Fruit fly (Drosophila melanogaster) whole organism, adult: ENCODE measurements around the gene CG34179.

ENCODE experiments used
- CG11617 ChIP-seq: fragments of 200-800 bp; sonication (Bioruptor generic); optimal IDR thresholded peaks from 2 replicates; lab custom pipeline; 2017; ENCODE audit warnings: mild to moderate bottlenecking, missing biosample characterization, missing genetic modification reagents, missing genetic modification characterization
- CG12768 ChIP-seq: fragments of 200-800 bp; sonication (Bioruptor generic); optimal IDR thresholded peaks from 2 replicates; lab custom pipeline; 2017; ENCODE audit warnings: missing biosample characterization, missing genetic modification characterization, mild to moderate bottlenecking, moderate library complexity, missing genetic modification reagents
- CG14711 ChIP-seq: fragments of 200-800 bp; sonication (Bioruptor generic); optimal IDR thresholded peaks from 2 replicates; lab custom pipeline; 2018; ENCODE audit warnings: missing biosample characterization, mild to moderate bottlenecking, missing genetic modification characterization, moderate library complexity
- CG1620 ChIP-seq: fragments of 200-800 bp; sonication (Bioruptor generic); optimal IDR thresholded peaks from 2 replicates; lab custom pipeline; 2016; ENCODE audit warnings: missing biosample characterization, missing genetic modification characterization
- CG33017 ChIP-seq: fragments of 200-800 bp; sonication (Bioruptor generic); optimal IDR thresholded peaks from 2 replicates; lab custom pipeline; 2018; ENCODE audit warnings: missing biosample characterization, mild to moderate bottlenecking, missing genetic modification characterization, moderate library complexity
- CG5204 ChIP-seq: fragments of 200-800 bp; sonication (Bioruptor generic); optimal IDR thresholded peaks from 2 replicates; lab custom pipeline; 2016; ENCODE audit warnings: missing biosample characterization, missing genetic modification characterization
- CG7045 ChIP-seq: fragments of 200-800 bp; sonication (Bioruptor generic); optimal IDR thresholded peaks from 2 replicates; lab custom pipeline; 2017; ENCODE audit warnings: missing biosample characterization, mild to moderate bottlenecking, missing genetic modification characterization
- CG7101 ChIP-seq: fragments of 200-800 bp; sonication (Bioruptor generic); optimal IDR thresholded peaks from 2 replicates; lab custom pipeline; 2018; ENCODE audit warnings: missing biosample characterization, mild to moderate bottlenecking, missing genetic modification characterization, moderate library complexity
- Clk ChIP-seq: fragments of 200-800 bp; sonication (Bioruptor generic); optimal IDR thresholded peaks from 2 replicates; lab custom pipeline; 2017; ENCODE audit warnings: missing biosample characterization, missing genetic modification characterization
- Crg-1 ChIP-seq: fragments of 200-800 bp; sonication (Bioruptor generic); optimal IDR thresholded peaks from 2 replicates; lab custom pipeline; 2016; ENCODE audit warnings: missing biosample characterization, missing genetic modification characterization
- Hr96 ChIP-seq: fragments of 200-800 bp; sonication (Bioruptor generic); optimal IDR thresholded peaks from 2 replicates; lab custom pipeline; 2016; ENCODE audit warnings: missing biosample characterization, missing genetic modification characterization
- Mnt ChIP-seq: fragments of 200-800 bp; sonication (Bioruptor generic); optimal IDR thresholded peaks from 2 replicates; lab custom pipeline; 2016; ENCODE audit warnings: missing biosample characterization, mild to moderate bottlenecking, missing genetic modification characterization
- bab1 ChIP-seq: fragments of 200-800 bp; sonication (Bioruptor generic); optimal IDR thresholded peaks from 3 replicates; lab custom pipeline; 2019; ENCODE audit warnings: missing biosample characterization, mild to moderate bottlenecking, missing genetic modification characterization, moderate library complexity
- cic ChIP-seq: fragments of 200-800 bp; sonication (Bioruptor generic); optimal IDR thresholded peaks from 2 replicates; lab custom pipeline; 2017; ENCODE audit warnings: missing biosample characterization, mild to moderate bottlenecking, missing genetic modification characterization, moderate library complexity
- cnc ChIP-seq, 2 experiments: fragments of >200 bp; optimal IDR thresholded peaks; 2 replicates each; lab custom pipeline; 2017
- kay ChIP-seq: fragments of 200-800 bp; sonication (Bioruptor generic); peaks from one replicate; lab custom pipeline; 2016; ENCODE audit warnings: missing biosample characterization, missing genetic modification characterization, borderline replicate concordance
- ovo ChIP-seq: fragments of 200-800 bp; sonication (Bioruptor generic); optimal IDR thresholded peaks from 2 replicates; lab custom pipeline; 2016; ENCODE audit warnings: missing biosample characterization, missing genetic modification characterization
- pad ChIP-seq: fragments of 200-800 bp; sonication (Bioruptor generic); optimal IDR thresholded peaks from 3 replicates; lab custom pipeline; 2017; ENCODE audit warnings: missing biosample characterization, missing genetic modification characterization, mild to moderate bottlenecking, moderate library complexity, missing genetic modification reagents
- tj ChIP-seq: fragments of 200-800 bp; sonication (Bioruptor generic); optimal IDR thresholded peaks from 3 replicates; lab custom pipeline; 2017; ENCODE audit warnings: missing biosample characterization, mild to moderate bottlenecking, missing genetic modification characterization, moderate library complexity
- toe ChIP-seq: fragments of 200-800 bp; sonication (Bioruptor generic); optimal IDR thresholded peaks from 2 replicates; lab custom pipeline; 2016; ENCODE audit warnings: missing biosample characterization, missing genetic modification characterization

Gene CG34179

DNA sequence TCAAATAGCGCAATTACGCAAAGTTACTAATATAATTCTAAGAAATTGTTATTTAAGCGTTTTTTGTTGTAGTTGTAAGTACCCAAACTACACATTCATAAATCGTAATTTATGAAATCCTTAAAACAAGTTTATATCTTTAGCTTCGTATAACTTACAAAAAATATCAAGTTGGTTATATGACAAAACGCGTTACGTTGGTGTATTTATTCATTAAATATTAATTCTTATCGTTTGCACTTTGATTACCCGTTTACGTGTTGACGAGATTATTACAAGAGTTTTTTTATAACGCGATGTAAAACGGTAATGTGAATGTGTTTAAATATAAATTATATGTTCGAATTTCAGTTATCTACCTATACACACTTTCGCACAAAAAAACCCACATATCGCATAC, 29.1 kb upstream of the CG34179 start:
- TF ChIP-seq Crg-1, result no peak
- TF ChIP-seq kay (GFP tag; lab: Kevin White, UChicago), result peak; percentile 98

dm6 chr2L:6076829-6077364, 28.4 kb upstream of the CG34179 start:
- no peak for TF ChIP-seq kay (GFP tag; lab: Kevin White, UChicago)
- no peak for TF ChIP-seq Mnt (GFP tag; lab: Kevin White, UChicago)
- no peak for TF ChIP-seq Crg-1
- no peak for TF ChIP-seq bab1 (GFP tag; lab: Kevin White, UChicago)
- no peak for TF ChIP-seq cic (GFP tag; lab: Kevin White, UChicago)
- no peak for TF ChIP-seq pad (GFP tag; lab: Kevin White, UChicago)
- no peak for TF ChIP-seq CG12768 (GFP tag; lab: Kevin White, UChicago)
- TF ChIP-seq ovo (GFP tag; lab: Kevin White, UChicago), result no peak
- no peak for TF ChIP-seq toe
- TF ChIP-seq CG5204 (GFP tag; lab: Kevin White, UChicago), result no peak
- TF ChIP-seq CG7101 (tag; lab: Kevin White, UChicago), result no peak
- no peak for TF ChIP-seq CG7045 (GFP tag; lab: Kevin White, UChicago)
- no peak for TF ChIP-seq cnc (optimal IDR thresholded peaks at IDR 0.05; lab: Kevin White, UChicago)
- no peak for TF ChIP-seq CG11617
- no peak for TF ChIP-seq CG1620 (GFP tag; lab: Kevin White, UChicago)
- TF ChIP-seq Hr96, result no peak
- no peak for TF ChIP-seq CG33017 (tag; lab: Kevin White, UChicago)
- TF ChIP-seq tj (GFP tag; lab: Kevin White, UChicago), result no peak
- TF ChIP-seq Clk, result no peak

- TF ChIP-seq kay (GFP tag; lab: Kevin White, UChicago) (no peak), cnc (optimal IDR thresholded peaks at IDR 0.05; lab: Kevin White, UChicago) (no peak), CG7045 (GFP tag; lab: Kevin White, UChicago) (no peak), CG12768 (GFP tag; lab: Kevin White, UChicago) (no peak), CG11617 (no peak), CG1620 (GFP tag; lab: Kevin White, UChicago) (no peak), ovo (GFP tag; lab: Kevin White, UChicago) (no peak), CG5204 (GFP tag; lab: Kevin White, UChicago) (no peak)
These were observed 27.6 kb upstream of the CG34179 start for dm6 chr2L:6076143-6076542.

DNA sequence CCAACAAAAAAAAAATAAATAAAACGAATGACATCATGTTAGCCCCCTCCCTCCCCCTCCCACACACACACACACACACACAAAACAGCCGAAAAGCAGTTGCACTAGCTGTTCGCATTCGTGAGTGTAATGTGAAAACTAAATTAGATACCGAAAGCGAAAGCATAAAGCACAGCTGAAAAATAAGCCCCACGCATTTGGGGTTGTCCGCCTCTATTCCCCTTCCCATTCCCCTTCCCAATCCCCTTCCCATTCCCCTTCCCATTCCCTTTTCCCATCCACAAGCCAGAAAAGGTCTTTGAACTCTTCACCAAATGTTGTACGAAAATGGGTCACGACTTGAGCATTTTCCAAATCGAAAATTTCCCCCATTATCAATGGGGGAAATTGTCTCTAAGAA, 26.8 kb upstream of the CG34179 start:
- TF ChIP-seq CG5204 (GFP tag; lab: Kevin White, UChicago) (no peak), CG14711 (tag; lab: Kevin White, UChicago) (no peak), bab1 (GFP tag; lab: Kevin White, UChicago) (no peak), CG12768 (GFP tag; lab: Kevin White, UChicago) (no peak)

DNA sequence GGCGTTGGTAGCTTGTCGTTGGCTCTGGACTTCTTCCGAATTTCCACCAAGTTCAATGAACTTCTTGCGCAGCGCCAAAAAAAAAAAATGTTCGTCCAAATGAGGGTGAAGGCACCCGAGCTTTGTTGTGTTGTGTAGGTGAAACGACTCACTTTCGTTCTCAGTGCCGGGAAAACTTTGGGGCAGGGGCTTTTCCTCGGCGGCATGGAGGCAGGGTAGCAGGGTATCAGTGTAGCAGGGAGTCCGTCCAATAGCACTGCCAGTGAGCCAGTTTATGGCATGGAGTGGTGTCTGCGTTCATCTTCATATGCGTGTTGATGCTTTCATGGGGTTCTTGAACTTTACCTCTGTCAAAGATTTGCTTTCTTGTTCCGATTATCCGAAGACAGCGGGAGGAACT, 25.8 kb upstream of the CG34179 start:
- no peak for TF ChIP-seq CG11617
- no peak for TF ChIP-seq bab1 (GFP tag; lab: Kevin White, UChicago)
- TF ChIP-seq CG1620 (GFP tag; lab: Kevin White, UChicago), result no peak

DNA sequence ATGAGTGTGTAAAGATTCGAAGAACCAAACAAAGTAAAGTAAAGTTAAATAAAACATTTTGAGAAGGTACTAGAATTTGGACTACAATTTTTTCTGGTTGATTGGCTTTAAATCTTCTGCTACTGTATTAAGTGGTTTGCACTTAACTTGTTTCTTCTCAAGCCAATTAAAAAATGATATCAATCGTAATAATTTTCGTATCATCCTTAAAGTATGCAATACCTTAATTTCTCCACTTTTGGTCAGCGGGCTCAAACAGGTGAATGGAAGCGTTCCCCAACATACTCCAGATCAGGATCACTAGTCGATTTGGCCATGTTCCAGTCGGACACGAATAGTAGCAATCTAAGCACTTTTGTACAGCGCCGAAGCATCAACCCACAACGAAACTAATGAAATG, 25.4 kb upstream of the CG34179 start:
- TF ChIP-seq kay (GFP tag; lab: Kevin White, UChicago) (no peak), Clk (no peak), ovo (GFP tag; lab: Kevin White, UChicago) (no peak), CG14711 (tag; lab: Kevin White, UChicago) (no peak), tj (GFP tag; lab: Kevin White, UChicago) (no peak), Mnt (GFP tag; lab: Kevin White, UChicago) (no peak), CG12768 (GFP tag; lab: Kevin White, UChicago) (no peak), CG7045 (GFP tag; lab: Kevin White, UChicago) (no peak), CG1620 (GFP tag; lab: Kevin White, UChicago) (no peak), bab1 (GFP tag; lab: Kevin White, UChicago) (no peak)

- no peak for TF ChIP-seq CG5204 (GFP tag; lab: Kevin White, UChicago)
- no peak for TF ChIP-seq Crg-1
- no peak for TF ChIP-seq CG7101 (tag; lab: Kevin White, UChicago)
- no peak for TF ChIP-seq CG1620 (GFP tag; lab: Kevin White, UChicago)
- no peak for TF ChIP-seq toe
- TF ChIP-seq Clk, result no peak
- TF ChIP-seq CG33017 (tag; lab: Kevin White, UChicago), result no peak
- no peak for TF ChIP-seq Hr96
- no peak for TF ChIP-seq CG7045 (GFP tag; lab: Kevin White, UChicago)
- no peak for TF ChIP-seq tj (GFP tag; lab: Kevin White, UChicago)
- TF ChIP-seq bab1 (GFP tag; lab: Kevin White, UChicago), result no peak
- no peak for TF ChIP-seq kay (GFP tag; lab: Kevin White, UChicago)
- no peak for TF ChIP-seq ovo (GFP tag; lab: Kevin White, UChicago)
- TF ChIP-seq CG11617, result no peak
- no peak for TF ChIP-seq Mnt (GFP tag; lab: Kevin White, UChicago)
- no peak for TF ChIP-seq pad (GFP tag; lab: Kevin White, UChicago)
These were observed 23.6 kb upstream of the CG34179 start for dm6 chr2L:6072124-6072523.
